Fruit fly (Drosophila melanogaster) whole organism, embryonic: ENCODE results near the gene hog.
A peak's percentile ranks its signal among the peaks of the same experiment; 100 is the strongest.

ENCODE experiments used
- Abd-B ChIP-seq: fragments of 200-800 bp; sonication (Bioruptor generic); optimal IDR thresholded peaks from 2 replicates; lab custom pipeline; 2018; ENCODE audit warnings: missing biosample characterization, mild to moderate bottlenecking, missing genetic modification characterization, moderate library complexity
- Antp ChIP-seq: fragments of 200-800 bp; sonication (Bioruptor generic); optimal IDR thresholded peaks from 3 replicates; lab custom pipeline; 2016; ENCODE audit warnings: missing biosample characterization, missing genetic modification characterization
- CG1024 ChIP-seq: fragments of 200-800 bp; sonication (Bioruptor generic); IDR thresholded peaks from 2 replicates; pipeline ENCODE4 v1.3.6; 2022; ENCODE audit warnings: missing biosample characterization, missing genetic modification characterization
- CG12104 ChIP-seq: fragments of 200-800 bp; sonication (Bioruptor generic); optimal IDR thresholded peaks from 3 replicates; lab custom pipeline; 2016; ENCODE audit warnings: missing biosample characterization, missing genetic modification characterization
- CG14441 ChIP-seq: fragments of 200-800 bp; sonication (Bioruptor generic); IDR thresholded peaks from 2 replicates; pipeline ENCODE4 v1.3.6; 2022; ENCODE audit warnings: missing biosample characterization, missing genetic modification characterization
- CG15696 ChIP-seq: fragments of 200-800 bp; sonication (Bioruptor generic); optimal IDR thresholded peaks from 2 replicates; lab custom pipeline; 2019; ENCODE audit warnings: missing biosample characterization, mild to moderate bottlenecking, missing genetic modification characterization, moderate library complexity
- CG1602 ChIP-seq: fragments of 200-800 bp; sonication (Bioruptor generic); optimal IDR thresholded peaks from 3 replicates; lab custom pipeline; 2016; ENCODE audit warnings: missing biosample characterization, missing genetic modification characterization
- CG16779 ChIP-seq: fragments of 200-800 bp; sonication (Bioruptor generic); IDR thresholded peaks from 2 replicates; pipeline ENCODE4 v1.3.6; 2022; ENCODE audit warnings: missing biosample characterization, missing genetic modification characterization
- CG17829 ChIP-seq: fragments of 200-800 bp; optimal IDR thresholded peaks from 2 replicates; lab custom pipeline; 2019; ENCODE audit warnings: missing biosample characterization, mild to moderate bottlenecking, missing genetic modification characterization, moderate library complexity
- CG2889 ChIP-seq: fragments of 200-800 bp; sonication (Bioruptor generic); IDR thresholded peaks from 3 replicates; pipeline ENCODE4 v1.3.6; 2022; ENCODE audit warnings: missing biosample characterization, missing genetic modification characterization
- CG3726 ChIP-seq: fragments of 200-800 bp; sonication (Bioruptor generic); IDR thresholded peaks from 3 replicates; pipeline ENCODE4, ENCODE4 v1.3.6; 2022; ENCODE audit warnings: missing biosample characterization, missing genetic modification characterization
- CG4820 ChIP-seq: fragments of 200-800 bp; sonication (Bioruptor generic); optimal IDR thresholded peaks from 3 replicates; lab custom pipeline; 2016; ENCODE audit warnings: missing biosample characterization, missing genetic modification characterization
- CG7839 ChIP-seq: fragments of 200-800 bp; sonication (Bioruptor generic); optimal IDR thresholded peaks from 3 replicates; lab custom pipeline; 2018; ENCODE audit warnings: missing biosample characterization, mild to moderate bottlenecking, missing genetic modification characterization, moderate library complexity
- CG7928 ChIP-seq: fragments of 200-800 bp; sonication (Bioruptor generic); optimal IDR thresholded peaks from 2 replicates; lab custom pipeline; 2017; ENCODE audit warnings: missing biosample characterization, mild to moderate bottlenecking, missing genetic modification characterization
- CG8478 ChIP-seq: fragments of >200 bp; optimal IDR thresholded peaks from 2 replicates; lab custom pipeline; 2018
- CG9817 ChIP-seq: fragments of 200-800 bp; sonication (Bioruptor generic); optimal IDR thresholded peaks from 2 replicates; lab custom pipeline; 2018; ENCODE audit warnings: missing biosample characterization, mild to moderate bottlenecking, missing genetic modification characterization, moderate library complexity
- ERR ChIP-seq: fragments of 200-800 bp; sonication (Bioruptor generic); optimal IDR thresholded peaks from 2 replicates; lab custom pipeline; 2016; ENCODE audit warnings: missing biosample characterization, missing genetic modification characterization
- Eip74EF ChIP-seq, 2 experiments: fragments of 200-800 bp in 1 of 2; fragments of >200 bp in 1 of 2; sonication (Bioruptor generic) in 1 of 2; optimal IDR thresholded peaks; 2 replicates each; lab custom pipeline; 2017 to 2019; ENCODE audit warnings: missing biosample characterization in 2 of 2, missing genetic modification characterization in 2 of 2, mild to moderate bottlenecking in 1 of 2, moderate library complexity in 1 of 2
- Hmr ChIP-seq: fragments of 200-800 bp; sonication (Bioruptor generic); optimal IDR thresholded peaks from 3 replicates; lab custom pipeline; 2017; ENCODE audit warnings: mild to moderate bottlenecking, missing biosample characterization, missing genetic modification reagents, missing genetic modification characterization
- Mrtf ChIP-seq: fragments of 200-800 bp; sonication (Bioruptor generic); IDR thresholded peaks from 3 replicates; pipeline ENCODE4 v1.3.6; 2022; ENCODE audit warnings: missing biosample characterization, missing genetic modification characterization
- NfI ChIP-seq: fragments of 200-800 bp; sonication (Bioruptor generic); optimal IDR thresholded peaks from 3 replicates; lab custom pipeline; 2018; ENCODE audit warnings: missing biosample characterization, mild to moderate bottlenecking, missing genetic modification characterization, moderate library complexity
- Opbp ChIP-seq: fragments of 200-800 bp; sonication (Bioruptor generic); IDR thresholded peaks from 3 replicates; pipeline ENCODE4 v1.3.6; 2022; ENCODE audit warnings: missing biosample characterization, missing genetic modification characterization; ENCODE audit not compliant: partially characterized antibody
- Optix ChIP-seq: fragments of 200-800 bp; sonication (Bioruptor generic); IDR thresholded peaks from 3 replicates; pipeline ENCODE4 v1.3.6; 2022; ENCODE audit warnings: missing biosample characterization, missing genetic modification characterization
- Stat92E ChIP-seq, 3 experiments: fragments of >200 bp in 2 of 3; fragments of 200-800 bp in 1 of 3; sonication (Bioruptor generic) in 1 of 3; optimal IDR thresholded peaks; 2 replicates each; lab custom pipeline; 2017 to 2019; ENCODE audit warnings: missing biosample characterization in 3 of 3, missing genetic modification characterization in 3 of 3, mild to moderate bottlenecking in 1 of 3, moderate library complexity in 1 of 3
- ap ChIP-seq: fragments of 200-800 bp; sonication (Bioruptor generic); IDR thresholded peaks from 2 replicates; pipeline ENCODE4 v1.3.6; 2022; ENCODE audit warnings: missing biosample characterization, missing genetic modification characterization
- ara ChIP-seq: fragments of 200-800 bp; sonication (Bioruptor generic); IDR thresholded peaks from 2 replicates; pipeline ENCODE4 v1.3.6; 2022; ENCODE audit warnings: missing biosample characterization, missing genetic modification characterization
- bowl ChIP-seq: fragments of 200-800 bp; sonication (Bioruptor generic); IDR thresholded peaks from 2 replicates; pipeline ENCODE4 v1.3.6; 2022; ENCODE audit warnings: missing biosample characterization, missing genetic modification characterization
- cad ChIP-seq: fragments of >200 bp; optimal IDR thresholded peaks from 2 replicates; lab custom pipeline; 2017; ENCODE audit warnings: missing biosample characterization, missing genetic modification characterization
- da ChIP-seq: fragments of 200-800 bp; sonication (Bioruptor generic); optimal IDR thresholded peaks from 2 replicates; lab custom pipeline; 2016; ENCODE audit warnings: missing biosample characterization, missing genetic modification characterization
- disco-r ChIP-seq: fragments of 200-800 bp; sonication (Bioruptor generic); optimal IDR thresholded peaks from 2 replicates; lab custom pipeline; 2016; ENCODE audit warnings: missing biosample characterization, missing genetic modification characterization
- gem ChIP-seq: fragments of 200-800 bp; sonication (Bioruptor generic); optimal IDR thresholded peaks from 2 replicates; lab custom pipeline; 2019; ENCODE audit warnings: missing biosample characterization, mild to moderate bottlenecking, missing genetic modification characterization, moderate library complexity
- lmd ChIP-seq: fragments of 200-800 bp; sonication (Bioruptor generic); IDR thresholded peaks from 2 replicates; pipeline ENCODE4 v1.3.6; 2022; ENCODE audit warnings: missing biosample characterization, missing genetic modification characterization
- maf-S ChIP-seq: fragments of 200-800 bp; sonication (Bioruptor generic); optimal IDR thresholded peaks from 2 replicates; lab custom pipeline; 2016; ENCODE audit warnings: missing biosample characterization, missing genetic modification characterization
- nmo ChIP-seq: fragments of 200-800 bp; sonication (Bioruptor generic); optimal IDR thresholded peaks from 2 replicates; lab custom pipeline; 2018; ENCODE audit warnings: missing biosample characterization, mild to moderate bottlenecking, missing genetic modification characterization, moderate library complexity
- odd ChIP-seq: fragments of 200-800 bp; sonication (Bioruptor generic); optimal IDR thresholded peaks from 2 replicates; lab custom pipeline; 2017; ENCODE audit warnings: missing biosample characterization, mild to moderate bottlenecking, missing genetic modification characterization
- onecut ChIP-seq: fragments of 200-800 bp; sonication (Bioruptor generic); IDR thresholded peaks from 2 replicates; pipeline ENCODE4 v1.3.6; 2022; ENCODE audit warnings: missing biosample characterization, missing genetic modification characterization
- pfk ChIP-seq: fragments of 200-800 bp; sonication (Bioruptor generic); optimal IDR thresholded peaks from 2 replicates; lab custom pipeline; 2018; ENCODE audit warnings: missing biosample characterization, mild to moderate bottlenecking, missing genetic modification characterization, moderate library complexity
- prd ChIP-seq, 3 experiments: fragments of >200 bp in 2 of 3; fragments of 200-800 bp in 1 of 3; sonication (Bioruptor generic) in 1 of 3; optimal IDR thresholded peaks in 2 of 3; IDR thresholded peaks in 1 of 3; 2 replicates in 2 of 3; 3 replicates in 1 of 3; pipeline versions ENCODE4 v1.3.6 to Lab custom; 2017 to 2022; ENCODE audit warnings: missing biosample characterization in 1 of 3, missing genetic modification characterization in 1 of 3
- pzg ChIP-seq: fragments of 200-800 bp; sonication (Bioruptor generic); optimal IDR thresholded peaks from 3 replicates; lab custom pipeline; 2018; ENCODE audit warnings: missing biosample characterization, mild to moderate bottlenecking, missing genetic modification characterization, moderate library complexity
- rib ChIP-seq: fragments of 200-800 bp; sonication (Bioruptor generic); IDR thresholded peaks from 2 replicates; pipeline ENCODE4 v1.3.6; 2022; ENCODE audit warnings: missing biosample characterization, missing genetic modification characterization
- row ChIP-seq: fragments of 200-800 bp; sonication (Bioruptor generic); IDR thresholded peaks from 3 replicates; pipeline ENCODE4 v1.3.6; 2022; ENCODE audit warnings: missing biosample characterization, missing genetic modification characterization
- sc ChIP-seq, 3 experiments: fragments of >200 bp in 2 of 3; fragments of 200-800 bp in 1 of 3; sonication (Bioruptor generic) in 1 of 3; optimal IDR thresholded peaks; 2 replicates in 2 of 3; 3 replicates in 1 of 3; lab custom pipeline; 2017; ENCODE audit warnings: mild to moderate bottlenecking in 1 of 3, missing biosample characterization in 1 of 3, missing genetic modification characterization in 1 of 3, missing genetic modification reagents in 1 of 3
- sens-2 ChIP-seq: fragments of 200-800 bp; sonication (Bioruptor generic); IDR thresholded peaks from 2 replicates; pipeline ENCODE4 v1.3.6; 2022; ENCODE audit warnings: missing biosample characterization, missing genetic modification characterization
- shn ChIP-seq: fragments of 200-800 bp; sonication (Bioruptor generic); optimal IDR thresholded peaks from 3 replicates; lab custom pipeline; 2016; ENCODE audit warnings: missing biosample characterization, missing genetic modification characterization
- slp2 ChIP-seq: fragments of 200-800 bp; sonication (Bioruptor generic); optimal IDR thresholded peaks from 2 replicates; lab custom pipeline; 2016; ENCODE audit warnings: missing biosample characterization, missing genetic modification characterization
- so ChIP-seq: fragments of 200-800 bp; sonication (Bioruptor generic); IDR thresholded peaks from 3 replicates; pipeline ENCODE4 v1.3.6; 2022; ENCODE audit warnings: missing biosample characterization, missing genetic modification characterization
- zen ChIP-seq: fragments of 200-800 bp; sonication (Bioruptor generic); optimal IDR thresholded peaks from 3 replicates; lab custom pipeline; 2018; ENCODE audit warnings: missing biosample characterization, mild to moderate bottlenecking, missing genetic modification characterization, moderate library complexity

The hog gene

DNA sequence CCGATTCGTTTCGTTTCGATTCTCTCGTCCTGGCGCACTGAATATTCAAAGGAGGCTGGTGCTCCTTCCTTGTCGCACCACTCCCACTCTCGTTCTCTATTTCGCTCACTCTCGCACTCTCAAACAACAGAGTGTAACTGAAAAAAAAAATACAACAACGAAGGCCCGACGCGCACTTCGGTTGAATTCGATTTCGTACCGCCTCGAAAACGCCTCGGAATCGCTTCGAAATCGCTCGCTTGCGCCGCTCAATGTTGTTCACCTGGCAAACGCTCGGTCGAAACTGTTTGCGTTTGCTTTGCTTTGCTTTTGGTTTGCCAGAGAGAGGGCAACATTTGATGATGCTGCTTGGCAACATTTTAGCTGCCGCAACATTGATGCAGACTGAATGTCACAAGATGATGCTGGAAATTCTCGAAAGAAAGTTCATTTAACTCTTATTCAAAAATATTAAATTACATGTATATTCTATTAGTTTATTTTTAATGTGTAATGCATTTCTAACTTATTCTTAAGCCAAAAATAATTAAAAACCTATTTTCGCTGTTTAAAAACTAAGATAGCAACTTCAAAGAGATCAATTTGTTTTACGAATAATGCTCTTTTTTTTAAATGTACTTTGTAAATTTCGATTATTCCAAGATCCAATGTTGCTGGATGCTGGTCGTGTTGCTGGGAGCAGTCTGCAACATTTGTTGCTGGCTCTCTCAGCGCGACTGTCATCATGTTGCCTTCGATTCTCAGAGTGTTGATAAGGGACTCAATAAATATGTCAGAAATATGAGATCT lies 30.5 kb upstream of the hog start, which contains the start of gene NetB (continued):
- TF ChIP-seq da (GFP tag; lab: Kevin White, UChicago) (no peak), disco-r (GFP tag; lab: Kevin White, UChicago) (no peak), CG7839 (tag; lab: Kevin White, UChicago) (no peak), NfI (GFP tag; lab: Kevin White, UChicago) (no peak), row (no peak)

DNA sequence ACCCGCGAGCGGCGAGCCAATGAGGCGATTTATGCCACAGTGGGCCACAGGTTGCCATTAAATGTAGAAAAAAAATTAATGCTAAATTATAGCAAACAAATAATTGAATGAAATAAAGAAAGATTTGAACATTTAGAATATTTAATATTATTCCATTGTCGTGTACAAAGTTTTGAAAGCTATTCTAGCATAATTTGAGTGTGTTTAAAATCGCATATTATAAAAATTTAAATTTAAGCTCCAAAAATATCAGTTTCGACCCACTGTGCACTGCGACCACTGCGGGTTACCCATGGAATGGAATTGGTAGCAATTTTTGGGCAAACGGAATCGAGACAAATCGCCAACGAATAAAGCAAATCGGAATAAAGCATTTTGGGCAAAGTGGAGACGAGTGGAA lies 25.1 kb upstream of the hog start:
- TF ChIP-seq prd (optimal IDR thresholded peaks at IDR 0.05; lab: Kevin White, UChicago) (no peak), prd (GFP tag; IDR thresholded peaks at IDR 0.05; lab: Robert Waterston, UW) (peak; percentile 77), cad (no peak), CG7928 (GFP tag; lab: Kevin White, UChicago) (no peak), nmo (GFP tag; lab: Kevin White, UChicago) (peak; percentile 83), bowl (no peak), Abd-B (peak; percentile 24), shn (GFP tag; lab: Kevin White, UChicago) (no peak), ap (GFP tag; lab: Robert Waterston, UW) (0 out of 2 replicates have a peak, but pooled peaks have one; percentile 26), Antp (GFP tag; lab: Kevin White, UChicago) (no peak), rib (no peak), CG4820 (peak; percentile 33), so (peak; percentile 20; the same call in 1 of the 3 replicates), pzg (no peak), Mrtf (no peak), CG16779 (GFP tag; lab: Robert Waterston, UW) (no peak), sc (optimal IDR thresholded peaks at IDR 0.05; lab: Kevin White, UChicago) (no peak), sc (GFP tag; optimal IDR thresholded peaks at IDR 0.05; lab: Kevin White, UChicago) (peak; percentile 33), Opbp (GFP tag; lab: Robert Waterston, UW) (no peak), Optix (GFP tag; lab: Robert Waterston, UW) (0 out of 3 replicates have a peak, but pooled peaks have one; percentile 34), CG3726 (GFP tag; lab: Robert Waterston, UW) (no peak), Eip74EF (GFP tag; optimal IDR thresholded peaks at IDR 0.05; lab: Kevin White, UChicago) (peak in 1 of 2 experiments; percentile 42), CG9817 (tag; lab: Kevin White, UChicago) (peak; percentile 24), CG14441 (GFP tag; lab: Robert Waterston, UW) (peak; percentile 45), onecut (GFP tag; lab: Robert Waterston, UW) (peak; percentile 45; the same call in 1 of the 2 replicates), maf-S (GFP tag; lab: Kevin White, UChicago) (no peak), CG8478 (lab: Kevin White, UChicago) (no peak), ERR (no peak), pfk (GFP tag; lab: Kevin White, UChicago) (no peak), CG17829 (tag; lab: Kevin White, UChicago) (peak; percentile 58), CG1602 (no peak), sens-2 (no peak), Hmr (GFP tag; lab: Kevin White, UChicago) (peak; percentile 27), CG15696 (peak; percentile 70), lmd (GFP tag; lab: Robert Waterston, UW) (peak; percentile 66), odd (GFP tag; lab: Kevin White, UChicago) (peak; percentile 51), CG1024 (GFP tag; lab: Robert Waterston, UW) (0 out of 2 replicates have a peak, but pooled peaks have one; percentile 31), CG2889 (GFP tag; lab: Robert Waterston, UW) (no peak), zen (tag; lab: Kevin White, UChicago) (peak; percentile 75), ara (GFP tag; lab: Robert Waterston, UW) (peak; percentile 67), CG12104 (GFP tag; lab: Kevin White, UChicago) (peak; percentile 3), gem (tag; lab: Kevin White, UChicago) (peak; percentile 81), Stat92E (GFP tag; optimal IDR thresholded peaks at IDR 0.05; lab: Kevin White, UChicago) (no peak), slp2 (GFP tag; lab: Kevin White, UChicago) (no peak)
